Worm (Caenorhabditis elegans) whole organism, late embryonic: ENCODE data around the gene saps-1.

Experiments used
- K02D7.2 ChIP-seq: sonication (generic microtip); optimal IDR thresholded peaks from 2 replicates; lab custom pipeline; 2017; ENCODE audit warnings: mild to moderate bottlenecking, missing genetic modification characterization, missing compliant biosample characterization
- K09A11.1 ChIP-seq: sonication (generic microtip); optimal IDR thresholded peaks from 2 replicates; lab custom pipeline; 2017; ENCODE audit warnings: antibody characterized with exemption, mild to moderate bottlenecking, missing genetic modification characterization, missing compliant biosample characterization; ENCODE audit not compliant: insufficient read depth
- ama-1 ChIP-seq: fragments of 150-350 bp; optimal IDR thresholded peaks from 2 replicates; lab custom pipeline; 2014
- ceh-14 ChIP-seq: sonication (generic microtip); optimal IDR thresholded peaks from 2 replicates; lab custom pipeline; 2016; ENCODE audit warnings: missing genotype, missing genetic modification characterization, missing compliant biosample characterization
- ceh-30 ChIP-seq: fragments of 150-350 bp; optimal IDR thresholded peaks from 2 replicates; lab custom pipeline; 2014; ENCODE audit warnings: missing biosample characterization, missing genetic modification characterization
- ets-4 ChIP-seq: sonication (generic microtip); optimal IDR thresholded peaks from 2 replicates; lab custom pipeline; 2016; ENCODE audit warnings: missing genetic modification characterization, missing compliant biosample characterization
- fkh-10 ChIP-seq: fragments of 150-350 bp; optimal IDR thresholded peaks from 2 replicates; lab custom pipeline; 2014; ENCODE audit warnings: missing biosample characterization, missing genetic modification reagents, missing genetic modification characterization
- fkh-6 ChIP-seq: sonication (generic microtip); optimal IDR thresholded peaks from 2 replicates; lab custom pipeline; 2016; ENCODE audit warnings: missing genetic modification characterization, missing compliant biosample characterization
- gmeb-2 ChIP-seq: sonication (generic microtip); optimal IDR thresholded peaks from 2 replicates; lab custom pipeline; 2016; ENCODE audit warnings: missing genetic modification characterization, inconsistent platforms, missing compliant biosample characterization
- nhr-11 ChIP-seq: fragments of 150-350 bp; optimal IDR thresholded peaks from 2 replicates; lab custom pipeline; 2014; ENCODE audit warnings: missing biosample characterization, missing genetic modification characterization
- pqm-1 ChIP-seq: sonication (generic microtip); optimal IDR thresholded peaks from 2 replicates; lab custom pipeline; 2016; ENCODE audit warnings: missing genetic modification characterization, missing compliant biosample characterization
- tbx-2 ChIP-seq: sonication (generic microtip); optimal IDR thresholded peaks from 2 replicates; lab custom pipeline; 2016; ENCODE audit warnings: missing genetic modification characterization, missing compliant biosample characterization

ce11 chrII:11297217-11297738 lies at the start of gene saps-1:
- TF ChIP-seq K02D7.2 (no peak), ama-1 (lab: Kevin White, UChicago) (no peak), nhr-11 (tag; lab: Kevin White, UChicago) (no peak), fkh-10 (GFP tag; lab: Kevin White, UChicago) (no peak), ceh-30 (tag; lab: Kevin White, UChicago) (no peak), ceh-14 (no peak), pqm-1 (tag; lab: Kevin White, UChicago) (no peak), gmeb-2 (tag; lab: Kevin White, UChicago) (no peak), ets-4 (tag; lab: Kevin White, UChicago) (no peak), tbx-2 (tag; lab: Kevin White, UChicago) (no peak), K09A11.1 (tag; lab: Kevin White, UChicago) (no peak), fkh-6 (tag; lab: Kevin White, UChicago) (no peak)
